Fruit fly (Drosophila melanogaster) whole organism, embryonic: ENCODE data around the gene RpL36.

Source experiments
- CG17568 ChIP-seq: fragments of 200-800 bp; sonication (Bioruptor generic); optimal IDR thresholded peaks from 2 replicates; lab custom pipeline; 2018; ENCODE audit warnings: missing biosample characterization, mild to moderate bottlenecking, missing genetic modification characterization, moderate library complexity
- CG2678 ChIP-seq: fragments of 200-800 bp; sonication (Bioruptor generic); optimal IDR thresholded peaks from 3 replicates; lab custom pipeline; 2019; ENCODE audit warnings: missing biosample characterization, mild to moderate bottlenecking, missing genetic modification characterization, moderate library complexity
- Pdp1 ChIP-seq, 2 experiments: fragments of 200-800 bp; sonication (Bioruptor generic); optimal IDR thresholded peaks; 3 replicates each; lab custom pipeline; 2016; ENCODE audit warnings: missing biosample characterization in 2 of 2, missing genetic modification characterization in 2 of 2, mild to moderate bottlenecking in 1 of 2, moderate library complexity in 1 of 2

DNA sequence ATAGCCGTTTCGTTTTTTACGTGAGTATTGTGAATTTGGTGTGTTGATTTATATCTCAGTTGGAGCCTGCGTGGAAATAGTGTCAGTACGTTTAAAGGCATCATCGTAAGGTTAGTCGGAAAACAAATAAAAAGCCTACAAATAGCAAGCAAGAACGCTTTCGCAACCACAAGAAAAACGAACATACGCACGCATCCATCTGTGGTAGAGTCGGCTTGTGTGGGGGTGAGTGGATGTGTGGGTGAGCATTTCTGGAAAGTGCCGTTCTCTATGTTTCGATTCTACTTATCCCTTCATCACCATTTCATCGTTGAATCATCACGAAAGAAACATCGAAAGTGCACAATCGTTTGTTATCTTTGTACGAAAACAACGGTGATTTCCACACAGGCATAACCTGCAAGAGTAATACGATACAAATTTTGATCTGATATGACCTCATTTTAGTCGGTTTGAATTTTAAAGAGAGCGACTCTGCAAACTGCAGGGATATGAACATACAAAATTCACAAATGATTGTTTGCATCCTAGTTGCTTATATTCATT lies 27.2 kb upstream of the RpL36 start:
- peak; percentile 33 for TF ChIP-seq CG17568 (GFP tag; lab: Kevin White, UChicago)
- no peak for TF ChIP-seq Pdp1 (GFP tag; optimal IDR thresholded peaks at IDR 0.05; lab: Kevin White, UChicago)
- no peak for TF ChIP-seq CG2678 (tag; lab: Kevin White, UChicago)
